Worm (Caenorhabditis elegans): ENCODE measurements around the gene C04E6.8.

The C04E6.8 gene

ce11 chrV:5906252-5906651 lies 22.6 kb upstream of the C04E6.8 start, which contains the start of gene srd-15:
Gene srd-15, minus strand, starts transcription at chrV:5906352.
- no peak for TF ChIP-seq syd-9 (tag; optimal IDR thresholded peaks at IDR 0.05)
- no peak for TF ChIP-seq pros-1 (tag; optimal IDR thresholded peaks at IDR 0.05)
- no peak for TF ChIP-seq dve-1 (tag; optimal IDR thresholded peaks at IDR 0.05)
- no peak for TF ChIP-seq pag-3 (tag; optimal IDR thresholded peaks at IDR 0.05; ENCODE audit: borderline replicate concordance)

DNA sequence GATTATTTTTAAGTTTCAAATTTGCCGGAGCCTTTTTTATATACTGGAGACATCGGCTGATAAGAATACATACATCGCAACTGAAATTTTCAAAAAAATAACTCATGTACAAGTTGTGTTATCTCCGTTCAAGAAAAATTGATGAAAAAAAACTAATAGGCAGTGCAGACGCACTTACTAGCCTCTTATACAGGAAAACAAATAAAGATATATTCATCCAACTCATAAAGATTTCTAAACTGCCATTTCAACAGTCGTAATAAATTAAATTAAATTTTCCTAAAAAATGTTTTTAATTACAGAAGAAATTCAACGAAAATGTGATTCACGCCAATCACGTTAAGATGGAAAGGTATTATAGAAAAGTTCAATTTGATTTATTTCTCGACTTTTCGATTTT lies 18.2 kb upstream of the C04E6.8 start, which contains the start of gene C04E6.5:
C04E6.5 (plus strand) TSS at position 301 of the 400 bp plus-strand sequence.
- TF ChIP-seq ceh-2 (tag; optimal IDR thresholded peaks at IDR 0.05), result no peak
- no peak for TF ChIP-seq tbx-2 (tag; optimal IDR thresholded peaks at IDR 0.05)
- no peak for TF ChIP-seq unc-42 (tag; optimal IDR thresholded peaks at IDR 0.05)
- no peak for TF ChIP-seq fax-1 (tag; optimal IDR thresholded peaks at IDR 0.05)
- TF ChIP-seq unc-86 (tag; optimal IDR thresholded peaks at IDR 0.05), result no peak
- no peak for TF ChIP-seq ceh-22 (tag; optimal IDR thresholded peaks at IDR 0.05)
- TF ChIP-seq ceh-48 (tag; optimal IDR thresholded peaks at IDR 0.05), result no peak
- TF ChIP-seq hlh-6 (tag; optimal IDR thresholded peaks at IDR 0.05), result no peak
- no peak for TF ChIP-seq rnt-1 (tag; optimal IDR thresholded peaks at IDR 0.05)
- no peak for TF ChIP-seq pqm-1 (tag; optimal IDR thresholded peaks at IDR 0.05)
- TF ChIP-seq ceh-30 (tag; optimal IDR thresholded peaks at IDR 0.05), result no peak
- TF ChIP-seq fkh-10 (GFP tag; optimal IDR thresholded peaks at IDR 0.05), result no peak

DNA sequence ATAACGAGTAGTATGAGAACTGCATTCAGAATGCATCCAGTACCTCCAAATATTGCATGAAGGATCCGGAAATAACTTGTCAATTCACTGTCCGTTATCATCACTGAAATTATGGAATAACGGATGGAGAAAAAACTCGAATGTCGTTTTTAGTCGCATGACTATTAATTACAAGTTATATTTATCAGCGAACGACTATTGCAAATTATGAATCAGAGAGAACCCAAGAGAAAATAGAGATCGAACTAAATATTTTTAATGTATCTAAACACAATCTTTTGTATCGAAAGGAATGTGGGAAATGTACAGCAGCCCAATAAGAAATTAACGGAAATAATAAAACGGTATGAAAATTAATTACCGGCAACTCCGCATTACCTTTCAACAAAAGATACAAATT lies 16.3 kb upstream of the C04E6.8 start, which contains the start of gene srd-16:
srd-16 (minus strand) TSS at position 101 of the 400 bp plus-strand sequence.
- no peak for TF ChIP-seq fkh-10 (GFP tag; optimal IDR thresholded peaks at IDR 0.05)
- no peak for TF ChIP-seq madf-2 (tag; optimal IDR thresholded peaks at IDR 0.05)
- no peak for TF ChIP-seq rnt-1 (tag; optimal IDR thresholded peaks at IDR 0.05)
- TF ChIP-seq gmeb-2 (tag; optimal IDR thresholded peaks at IDR 0.05), result no peak
- TF ChIP-seq K02D7.2 (tag; optimal IDR thresholded peaks at IDR 0.05), result no peak
- TF ChIP-seq nfya-1 (tag; optimal IDR thresholded peaks at IDR 0.05), result no peak
- no peak for TF ChIP-seq ceh-2 (tag; optimal IDR thresholded peaks at IDR 0.05)
- no peak for TF ChIP-seq ceh-24 (tag; optimal IDR thresholded peaks at IDR 0.05)
- TF ChIP-seq sox-4 (tag; optimal IDR thresholded peaks at IDR 0.05), result no peak
- TF ChIP-seq ceh-19 (GFP tag; optimal IDR thresholded peaks at IDR 0.05), result no peak
- no peak for TF ChIP-seq unc-55 (GFP tag; optimal IDR thresholded peaks at IDR 0.05)
- TF ChIP-seq unc-86 (tag; optimal IDR thresholded peaks at IDR 0.05), result no peak
- TF ChIP-seq unc-42 (tag; optimal IDR thresholded peaks at IDR 0.05), result no peak
- no peak for TF ChIP-seq F13H6.1 (tag; optimal IDR thresholded peaks at IDR 0.05)
- no peak for TF ChIP-seq dve-1 (tag; optimal IDR thresholded peaks at IDR 0.05)
- no peak for TF ChIP-seq dmd-4 (tag; optimal IDR thresholded peaks at IDR 0.05; ENCODE audit: borderline replicate concordance)
- no peak for TF ChIP-seq ceh-31 (tag; optimal IDR thresholded peaks at IDR 0.05)

ce11 chrV:5895021-5895420 lies 11.4 kb upstream of the C04E6.8 start, which contains the start of gene grd-9:
Gene grd-9, plus strand, starts transcription at chrV:5895321.
- no peak for TF ChIP-seq odd-2 (tag; optimal IDR thresholded peaks at IDR 0.05)
- no peak for TF ChIP-seq ztf-16 (tag; optimal IDR thresholded peaks at IDR 0.05)
- no peak for TF ChIP-seq syd-9 (tag; optimal IDR thresholded peaks at IDR 0.05)
- no peak for TF ChIP-seq pha-4 (tag; optimal IDR thresholded peaks at IDR 0.05)
- TF ChIP-seq dmd-4 (tag; optimal IDR thresholded peaks at IDR 0.05; ENCODE audit: borderline replicate concordance), result no peak
- TF ChIP-seq dve-1 (tag; optimal IDR thresholded peaks at IDR 0.05), result no peak
- TF ChIP-seq elt-4 (tag; optimal IDR thresholded peaks at IDR 0.05), result no peak
- no peak for TF ChIP-seq unc-86 (tag; optimal IDR thresholded peaks at IDR 0.05)
- no peak for TF ChIP-seq rnt-1 (tag; optimal IDR thresholded peaks at IDR 0.05)
- TF ChIP-seq ahr-1 (tag; optimal IDR thresholded peaks at IDR 0.05), result no peak

- no peak for TF ChIP-seq mec-3 (tag; optimal IDR thresholded peaks at IDR 0.05; ENCODE audit: borderline replicate concordance)
- no peak for TF ChIP-seq unc-55 (GFP tag; optimal IDR thresholded peaks at IDR 0.05)
- no peak for TF ChIP-seq nfya-1 (tag; optimal IDR thresholded peaks at IDR 0.05)
- TF ChIP-seq hlh-6 (tag; optimal IDR thresholded peaks at IDR 0.05), result no peak
Observed at ce11 chrV:5893015-5893414, 9.4 kb upstream of the C04E6.8 start, which contains the start of gene C04E6.7. Gene C04E6.7, plus strand, starts transcription at chrV:5893315.

Measured in whole organism, late embryonic.